In the genomic region with DNA sequence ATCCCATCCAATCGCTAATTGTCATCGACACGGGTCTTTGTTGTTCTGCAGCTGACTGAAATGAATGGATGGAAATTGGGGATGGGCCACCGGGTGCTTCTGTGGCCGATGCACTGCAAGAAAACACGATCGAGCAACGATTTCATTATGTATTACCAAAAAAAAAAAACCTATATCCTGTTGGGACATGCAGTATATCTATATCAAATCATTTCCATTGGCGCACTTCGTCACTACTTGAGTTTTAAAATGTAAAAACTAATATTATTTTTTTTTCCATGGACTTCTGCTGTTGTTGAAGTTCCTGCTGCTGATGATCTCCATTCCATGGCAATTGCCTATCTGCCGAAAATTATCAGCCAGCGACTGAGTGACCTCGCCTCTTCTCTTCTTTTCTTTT, we compare ENCODE assay signal across 3 fruit fly cellular contexts.
TF ChIP-seq lines count a peak whose summit lies in the region.

No protein-coding gene starts in this region.

TF ChIP-seq in whole organism, embryonic, 481 proteins besides CTCF, POLR2A, EP300 and RAD21 (continued from another document and continues in another):
- TF ChIP-seq CG8944 (GFP tag; optimal IDR thresholded peaks at IDR 0.05; lab: Kevin White, UChicago) = peak; percentile 45
- peak; percentile 48; the same call in 1 of the 2 replicates for TF ChIP-seq Rfx (GFP tag; IDR thresholded peaks at IDR 0.05; lab: Robert Waterston, UW)
- TF ChIP-seq repo (GFP tag; optimal IDR thresholded peaks at IDR 0.05; lab: Kevin White, UChicago) = peak; percentile 32
- TF ChIP-seq CG4328 (GFP tag; optimal IDR thresholded peaks at IDR 0.05; lab: Kevin White, UChicago) = no peak
- no peak for TF ChIP-seq jing (GFP tag; optimal IDR thresholded peaks at IDR 0.05; lab: Kevin White, UChicago)
- TF ChIP-seq unc-4 (GFP tag; IDR thresholded peaks at IDR 0.05; lab: Robert Waterston, UW; ENCODE audit: partially characterized antibody) = no peak
- TF ChIP-seq ewg (GFP tag; optimal IDR thresholded peaks at IDR 0.05; lab: Kevin White, UChicago) = peak; percentile 47
- no peak for TF ChIP-seq Ssrp (tag; optimal IDR thresholded peaks at IDR 0.05; lab: Kevin White, UChicago)
- no peak for TF ChIP-seq CG12299 (tag; optimal IDR thresholded peaks at IDR 0.05; lab: Kevin White, UChicago)
- TF ChIP-seq Med (GFP tag; lab: Kevin White, UChicago) = peak; percentile 74
- TF ChIP-seq CG3281 (GFP tag; optimal IDR thresholded peaks at IDR 0.05; lab: Kevin White, UChicago) = no peak
- no peak for TF ChIP-seq Hey (tag; optimal IDR thresholded peaks at IDR 0.05; lab: Kevin White, UChicago)
- TF ChIP-seq ftz-f1 (GFP tag; optimal IDR thresholded peaks at IDR 0.05; lab: Kevin White, UChicago) = no peak
- no peak for TF ChIP-seq Ravus (GFP tag; IDR thresholded peaks at IDR 0.05; lab: Robert Waterston, UW)
- TF ChIP-seq CG13296 (GFP tag; optimal IDR thresholded peaks at IDR 0.05; lab: Kevin White, UChicago) = no peak
- no peak for TF ChIP-seq Adf1 (GFP tag; IDR thresholded peaks at IDR 0.05; lab: Robert Waterston, UW)
- TF ChIP-seq CG15514 (GFP tag; optimal IDR thresholded peaks at IDR 0.05; lab: Kevin White, UChicago) = peak; percentile 3
- TF ChIP-seq CG2129 (GFP tag; IDR thresholded peaks at IDR 0.05; lab: Robert Waterston, UW; ENCODE audit: partially characterized antibody) = no peak
- peak; percentile 70 for TF ChIP-seq wor (GFP tag; IDR thresholded peaks at IDR 0.05; lab: Robert Waterston, UW)
- peak; percentile 42 for TF ChIP-seq onecut (GFP tag; IDR thresholded peaks at IDR 0.05; lab: Robert Waterston, UW)
- no peak for TF ChIP-seq crp (GFP tag; optimal IDR thresholded peaks at IDR 0.05; lab: Kevin White, UChicago)
- TF ChIP-seq Taf1 (GFP tag; IDR thresholded peaks at IDR 0.05; lab: Robert Waterston, UW) = peak; percentile 39; the same call in 1 of the 2 replicates
- TF ChIP-seq CG17328 (GFP tag; IDR thresholded peaks at IDR 0.05; lab: Robert Waterston, UW) = peak; percentile 80
- no peak for TF ChIP-seq zen (tag; optimal IDR thresholded peaks at IDR 0.05; lab: Kevin White, UChicago)
- no peak for TF ChIP-seq CG34376 (GFP tag; optimal IDR thresholded peaks at IDR 0.05; lab: Kevin White, UChicago)
- no peak for TF ChIP-seq fd64A (GFP tag; optimal IDR thresholded peaks at IDR 0.05; lab: Kevin White, UChicago)
- TF ChIP-seq CG7271 (tag; optimal IDR thresholded peaks at IDR 0.05; lab: Kevin White, UChicago) = no peak
- peak; percentile 60 for TF ChIP-seq az2 (GFP tag; optimal IDR thresholded peaks at IDR 0.05; lab: Kevin White, UChicago)
- TF ChIP-seq eyg (GFP tag; optimal IDR thresholded peaks at IDR 0.05; lab: Kevin White, UChicago) = peak; percentile 18
- TF ChIP-seq cato (GFP tag; optimal IDR thresholded peaks at IDR 0.05; lab: Kevin White, UChicago; ENCODE audit: borderline replicate concordance) = peak; percentile 28
- no peak for TF ChIP-seq C15 (GFP tag; IDR thresholded peaks at IDR 0.05; lab: Robert Waterston, UW)
- no peak for TF ChIP-seq CG6254 (GFP tag; optimal IDR thresholded peaks at IDR 0.05; lab: Kevin White, UChicago)
- TF ChIP-seq Dip2 (GFP tag; IDR thresholded peaks at IDR 0.05; lab: Robert Waterston, UW) = no peak
- no peak for TF ChIP-seq Deaf1 (tag; optimal IDR thresholded peaks at IDR 0.05; lab: Kevin White, UChicago)
- no peak for TF ChIP-seq cas (GFP tag; IDR thresholded peaks at IDR 0.05; lab: Robert Waterston, UW)
- no peak for TF ChIP-seq CG15073 (GFP tag; optimal IDR thresholded peaks at IDR 0.05; lab: Kevin White, UChicago)
- no peak for TF ChIP-seq Drgx (GFP tag; IDR thresholded peaks at IDR 0.05; lab: Robert Waterston, UW)
- peak; percentile 34 for TF ChIP-seq CoRest (tag; optimal IDR thresholded peaks at IDR 0.05; lab: Kevin White, UChicago)
- TF ChIP-seq peb (GFP tag; IDR thresholded peaks at IDR 0.05; lab: Robert Waterston, UW) = 0 out of 2 replicates have a peak, but pooled peaks have one; percentile 53
- TF ChIP-seq CG7745 (tag; optimal IDR thresholded peaks at IDR 0.05; lab: Kevin White, UChicago) = no peak
- peak; percentile 44; the same call in 1 of the 2 replicates for TF ChIP-seq CG11247 (GFP tag; IDR thresholded peaks at IDR 0.05; lab: Robert Waterston, UW)
- no peak for TF ChIP-seq usp (GFP tag; optimal IDR thresholded peaks at IDR 0.05; lab: Kevin White, UChicago)
- TF ChIP-seq slp2 (GFP tag; optimal IDR thresholded peaks at IDR 0.05; lab: Kevin White, UChicago) = peak; percentile 67

TF ChIP-seq in whole organism, prepupa, 60 proteins besides CTCF, POLR2A, EP300 and RAD21 (continued from another document):
- peak; percentile 22 for TF ChIP-seq Hr4 (GFP tag; optimal IDR thresholded peaks at IDR 0.05; lab: Kevin White, UChicago)
- peak; percentile 19 for TF ChIP-seq lz (GFP tag; optimal IDR thresholded peaks at IDR 0.05; lab: Kevin White, UChicago)
- TF ChIP-seq CG6792 (GFP tag; optimal IDR thresholded peaks at IDR 0.05; lab: Kevin White, UChicago) = peak; percentile 14
- TF ChIP-seq CG16779 (tag; optimal IDR thresholded peaks at IDR 0.05; lab: Kevin White, UChicago) = no peak
- TF ChIP-seq achi (GFP tag; optimal IDR thresholded peaks at IDR 0.05; lab: Kevin White, UChicago) = peak; percentile 29
- peak; percentile 19 for TF ChIP-seq CG34406 (GFP tag; optimal IDR thresholded peaks at IDR 0.05; lab: Kevin White, UChicago)
- TF ChIP-seq CG32006 (GFP tag; optimal IDR thresholded peaks at IDR 0.05; lab: Kevin White, UChicago) = peak; percentile 22
- peak; percentile 23 for TF ChIP-seq Ets21C (GFP tag; optimal IDR thresholded peaks at IDR 0.05; lab: Kevin White, UChicago)
- TF ChIP-seq vri (GFP tag; optimal IDR thresholded peaks at IDR 0.05; lab: Kevin White, UChicago) = peak; percentile 27
- peak; percentile 13 for TF ChIP-seq Eip75B (GFP tag; optimal IDR thresholded peaks at IDR 0.05; lab: Kevin White, UChicago)
- no peak for TF ChIP-seq CG10631 (GFP tag; optimal IDR thresholded peaks at IDR 0.05; lab: Kevin White, UChicago)
- no peak for TF ChIP-seq CG3032 (tag; optimal IDR thresholded peaks at IDR 0.05; lab: Kevin White, UChicago)
TF ChIP-seq in whole organism, prepupa: peak in this region for 27.

TF ChIP-seq in whole organism, wandering third instar larva, 38 proteins besides CTCF, POLR2A, EP300 and RAD21 (continued from another document):
- TF ChIP-seq Myc (optimal IDR thresholded peaks at IDR 0.05; lab: Kevin White, UChicago) (no peak), dmrt93B (GFP tag; optimal IDR thresholded peaks at IDR 0.05; lab: Kevin White, UChicago) (peak; percentile 9), N (GFP tag; optimal IDR thresholded peaks at IDR 0.05; lab: Kevin White, UChicago) (no peak), Hnf4 (GFP tag; optimal IDR thresholded peaks at IDR 0.05; lab: Kevin White, UChicago) (peak; percentile 39), Vsx2 (GFP tag; optimal IDR thresholded peaks at IDR 0.05; lab: Kevin White, UChicago; ENCODE audit: partially characterized antibody) (no peak), Jra (GFP tag; optimal IDR thresholded peaks at IDR 0.05; lab: Kevin White, UChicago) (no peak)
